Fruit fly (Drosophila melanogaster) S2 (cell line): ENCODE measurements around the gene Ssdp.

Source experiments
- CG8478 ChIP-seq: fragments of >200 bp; optimal IDR thresholded peaks from 2 replicates; lab custom pipeline; 2018
- CTCF ChIP-seq, 2 experiments: fragments of >200 bp; optimal IDR thresholded peaks; 2 replicates each; lab custom pipeline; 2018

DNA sequence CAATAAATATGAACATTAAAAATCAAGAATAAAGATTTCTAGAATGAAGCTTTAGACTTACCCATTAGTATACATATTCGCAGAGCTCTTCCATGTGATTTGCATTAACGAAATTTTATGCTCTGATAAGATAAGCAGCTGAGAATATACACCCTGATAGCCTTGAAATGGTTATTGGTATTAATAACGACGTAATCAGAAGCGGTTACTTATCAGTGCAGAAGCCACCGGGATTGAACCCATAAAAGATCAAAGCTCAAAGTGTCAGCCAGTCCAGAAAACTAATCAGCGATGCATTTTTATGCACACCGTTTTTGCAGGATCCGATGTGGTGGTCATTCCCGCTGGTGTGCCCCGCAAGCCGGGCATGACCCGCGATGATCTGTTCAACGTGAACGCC is 28.0 kb upstream of the Ssdp start:
- TF ChIP-seq CG8478 (lab: Kevin White, UChicago), result no peak
- no peak for TF ChIP-seq CTCF (optimal IDR thresholded peaks at IDR 0.05; lab: Kevin White, UChicago)
